Worm (Caenorhabditis elegans): Measurements from ENCODE around the gene R13A5.7.

DNA sequence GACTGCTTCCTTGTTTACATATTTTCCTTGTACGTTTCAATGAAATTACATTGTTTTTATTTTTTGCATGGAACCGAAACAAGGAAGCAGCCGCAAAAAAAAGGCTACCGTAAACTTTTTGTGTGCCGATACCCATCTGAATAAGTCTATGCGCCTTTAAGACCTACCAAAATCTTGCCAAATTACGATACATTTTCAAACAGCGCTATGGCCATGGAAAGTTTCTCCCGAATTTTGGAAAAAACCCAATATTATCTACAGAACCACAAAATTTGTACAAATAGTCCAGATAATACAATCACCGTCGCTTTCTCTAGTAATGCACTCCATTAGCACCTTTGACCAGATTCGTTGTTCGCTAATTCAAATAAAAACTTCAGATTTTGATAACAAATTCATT is 1.8 kb upstream of the R13A5.7 start:
- TF ChIP-seq ceh-82 (tag; optimal IDR thresholded peaks at IDR 0.05) (no peak), nhr-237 (tag; optimal IDR thresholded peaks at IDR 0.05) (no peak), fos-1 (tag; optimal IDR thresholded peaks at IDR 0.05) (no peak), alr-1 (tag; optimal IDR thresholded peaks at IDR 0.05) (no peak)

All from whole organism, L2 larva.